Fruit fly (Drosophila melanogaster) Kc167 (cell line): Measurements from ENCODE around the gene CG14710.

Experiments used
- Myc ChIP-seq: fragments of >200 bp; optimal IDR thresholded peaks from 2 replicates; lab custom pipeline; 2017; ENCODE audit warnings: missing external identifiers
- Sin3A ChIP-seq: fragments of >200 bp; optimal IDR thresholded peaks from 2 replicates; lab custom pipeline; 2018; ENCODE audit warnings: missing external identifiers
- h ChIP-seq: fragments of >200 bp; optimal IDR thresholded peaks from 3 replicates; lab custom pipeline; 2018; ENCODE audit warnings: missing external identifiers
- insv ChIP-seq: fragments of >200 bp; optimal IDR thresholded peaks from 3 replicates; lab custom pipeline; 2018; ENCODE audit warnings: missing external identifiers
- psq ChIP-seq: fragments of >200 bp; optimal IDR thresholded peaks from 2 replicates; lab custom pipeline; 2017; ENCODE audit warnings: missing external identifiers
- ttk ChIP-seq: sonication (Bioruptor generic); optimal IDR thresholded peaks from 2 replicates; lab custom pipeline; 2017; ENCODE audit warnings: missing external identifiers

Gene CG14710

DNA sequence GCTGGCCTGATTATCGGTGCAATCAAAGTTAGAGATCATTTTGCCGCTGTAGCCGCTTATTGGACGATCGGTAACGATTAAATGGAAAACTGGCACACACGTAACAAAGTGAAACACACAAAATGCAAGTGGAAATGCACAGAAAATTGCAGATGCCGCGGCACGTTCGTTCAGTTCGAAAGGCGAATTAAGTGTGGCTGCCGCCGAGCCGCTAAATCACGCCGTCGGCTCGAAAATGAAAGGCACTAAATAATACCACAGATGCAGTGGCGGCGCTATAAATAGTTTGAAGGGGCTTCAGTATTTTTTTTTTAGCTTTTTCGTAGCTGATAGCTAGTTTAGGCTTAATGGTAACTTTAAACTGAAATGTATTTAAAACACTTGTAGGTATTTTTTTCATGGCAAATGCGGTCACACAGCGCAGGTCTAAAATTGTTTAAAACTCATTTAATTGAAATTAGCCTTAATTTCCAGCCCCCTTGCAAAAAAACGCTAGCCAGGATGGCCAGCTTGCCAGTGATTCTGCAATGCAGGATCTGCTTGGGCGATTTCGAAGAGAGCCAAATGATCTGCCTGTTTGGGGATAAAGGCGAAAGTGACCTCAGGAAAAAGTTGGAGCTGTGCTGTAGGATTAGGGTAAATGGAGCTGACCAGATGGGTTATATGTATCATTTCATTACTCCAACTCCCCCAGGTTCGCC lies at the start of gene CG14710, which contains the start of gene Jupiter:
CG14710 (plus strand) TSS at position 382 of the 701 bp plus-strand sequence.
Jupiter (minus strand) TSS at position 198 of the 701 bp plus-strand sequence.
- TF ChIP-seq Sin3A (no peak), h (lab: Kevin White, UChicago) (no peak), insv (no peak), ttk (no peak), Myc (lab: Kevin White, UChicago) (no peak), psq (lab: Kevin White, UChicago) (no peak)

DNA sequence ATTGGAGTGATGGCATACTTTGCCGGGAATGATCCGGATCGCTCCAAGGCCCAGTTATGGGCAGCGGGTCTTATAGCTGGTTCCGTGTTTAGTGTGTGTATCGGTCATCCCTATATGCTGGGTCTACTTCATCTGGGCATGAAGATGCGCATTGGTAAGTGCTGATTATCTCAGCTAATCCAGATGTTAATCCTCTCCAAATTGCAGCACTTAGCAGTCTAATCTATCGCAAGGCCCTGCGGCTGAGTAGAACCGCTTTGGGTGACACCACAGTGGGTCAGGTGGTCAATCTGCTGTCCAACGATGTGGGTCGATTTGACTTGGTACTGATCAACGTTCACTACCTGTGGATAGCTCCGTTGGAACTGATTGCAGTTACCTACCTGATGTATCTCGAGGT lies 48.5 kb upstream of the CG14710 start:
- TF ChIP-seq Myc (lab: Kevin White, UChicago), result no peak
- TF ChIP-seq insv, result no peak
- no peak for TF ChIP-seq Sin3A
- no peak for TF ChIP-seq ttk
- no peak for TF ChIP-seq psq (lab: Kevin White, UChicago)
- no peak for TF ChIP-seq h (lab: Kevin White, UChicago)

DNA sequence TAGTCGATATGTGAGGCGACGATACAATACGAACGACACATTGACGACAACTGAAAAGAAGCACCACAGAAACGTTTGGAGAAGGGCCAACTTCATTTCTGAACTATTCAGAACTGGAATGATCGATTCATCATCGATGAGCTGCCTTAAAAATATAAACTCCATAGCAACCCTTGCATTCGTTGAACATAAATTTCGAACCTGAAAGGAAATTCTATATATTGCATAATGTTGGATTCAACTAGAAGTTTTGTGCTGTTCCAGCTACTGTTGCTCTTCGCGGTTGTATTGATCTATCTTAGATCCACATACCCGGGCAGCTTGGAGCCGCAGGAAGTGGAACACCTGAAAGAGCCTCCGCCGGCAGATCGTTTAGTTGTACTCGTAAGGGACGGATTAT lies 41.2 kb upstream of the CG14710 start, which contains the start of the genes CG6790 and CG5342:
CG6790 (minus strand) TSS at position 101 of the 400 bp plus-strand sequence.
CG5342 (plus strand) TSS at position 182 of the 400 bp plus-strand sequence.
- no peak for TF ChIP-seq insv
- TF ChIP-seq Myc (lab: Kevin White, UChicago), result no peak
- TF ChIP-seq ttk, result no peak
- no peak for TF ChIP-seq h (lab: Kevin White, UChicago)
- TF ChIP-seq psq (lab: Kevin White, UChicago), result no peak
- no peak for TF ChIP-seq Sin3A

DNA sequence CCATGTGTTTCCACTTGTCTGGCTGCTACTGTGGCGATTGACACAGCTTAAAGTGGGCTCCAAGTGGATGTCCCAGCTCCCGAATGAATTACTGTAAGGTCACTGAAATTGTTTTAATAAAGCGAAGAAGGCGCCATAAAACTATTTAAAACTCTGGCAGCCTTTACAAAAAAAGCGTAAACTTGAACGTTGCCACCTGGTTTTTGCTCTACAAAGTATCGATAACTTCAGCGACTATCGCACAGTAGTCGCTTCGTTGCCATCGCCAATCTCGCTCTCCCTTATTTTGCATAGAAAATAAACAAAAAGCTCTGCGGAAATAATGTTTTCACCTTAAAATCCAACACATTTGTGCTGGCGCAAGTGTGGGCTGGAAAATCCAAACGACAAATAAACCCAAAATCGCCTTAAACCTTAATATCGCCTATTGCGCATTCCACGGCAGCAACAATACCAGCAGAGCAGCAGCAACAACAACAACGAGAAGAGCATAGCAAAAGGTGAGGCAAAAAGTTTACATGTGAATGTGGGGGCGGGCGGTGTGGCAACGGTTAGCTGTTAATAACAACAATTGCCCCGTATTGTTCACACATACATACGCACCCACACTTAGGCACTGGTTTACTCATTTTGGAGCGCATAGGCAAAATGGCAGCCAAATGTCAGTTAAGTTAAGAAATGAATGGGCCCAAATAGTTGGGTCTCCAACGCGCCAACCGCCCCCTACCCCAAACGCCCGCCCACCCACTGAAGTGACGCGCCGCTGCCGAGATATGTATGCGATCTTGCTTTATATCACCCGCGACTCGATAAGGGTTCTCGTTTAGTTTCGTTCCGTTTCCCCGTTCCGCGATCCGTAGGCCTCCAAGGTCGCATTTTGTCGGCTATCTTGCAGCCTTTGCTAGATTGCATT lies 38.3 kb upstream of the CG14710 start, which contains the start of gene wkd:
wkd (plus strand) TSS at position 237 of the 913 bp plus-strand sequence.
- TF ChIP-seq ttk (no peak), Sin3A (no peak), h (lab: Kevin White, UChicago) (no peak), Myc (lab: Kevin White, UChicago) (no peak), insv (no peak), psq (lab: Kevin White, UChicago) (no peak)

DNA sequence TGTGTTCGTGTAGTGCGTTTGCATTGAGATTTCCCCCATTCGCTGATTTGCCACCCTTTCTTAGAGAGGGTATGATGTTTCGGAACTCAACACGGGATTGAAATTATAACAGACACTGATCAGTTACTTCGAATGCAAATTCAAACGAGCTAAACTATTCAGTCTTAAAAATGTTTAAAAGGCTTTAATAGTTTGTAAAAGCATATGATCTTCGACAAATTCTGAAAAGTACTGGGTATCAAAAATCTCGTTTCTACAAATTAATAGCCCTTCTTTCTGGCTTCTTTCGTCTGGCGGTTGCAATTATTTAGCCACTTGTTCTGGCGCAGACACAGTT lies 37.7 kb upstream of the CG14710 start:
- TF ChIP-seq Myc (lab: Kevin White, UChicago) (no peak), insv (no peak), Sin3A (no peak), psq (lab: Kevin White, UChicago) (no peak), ttk (no peak), h (lab: Kevin White, UChicago) (no peak)

DNA sequence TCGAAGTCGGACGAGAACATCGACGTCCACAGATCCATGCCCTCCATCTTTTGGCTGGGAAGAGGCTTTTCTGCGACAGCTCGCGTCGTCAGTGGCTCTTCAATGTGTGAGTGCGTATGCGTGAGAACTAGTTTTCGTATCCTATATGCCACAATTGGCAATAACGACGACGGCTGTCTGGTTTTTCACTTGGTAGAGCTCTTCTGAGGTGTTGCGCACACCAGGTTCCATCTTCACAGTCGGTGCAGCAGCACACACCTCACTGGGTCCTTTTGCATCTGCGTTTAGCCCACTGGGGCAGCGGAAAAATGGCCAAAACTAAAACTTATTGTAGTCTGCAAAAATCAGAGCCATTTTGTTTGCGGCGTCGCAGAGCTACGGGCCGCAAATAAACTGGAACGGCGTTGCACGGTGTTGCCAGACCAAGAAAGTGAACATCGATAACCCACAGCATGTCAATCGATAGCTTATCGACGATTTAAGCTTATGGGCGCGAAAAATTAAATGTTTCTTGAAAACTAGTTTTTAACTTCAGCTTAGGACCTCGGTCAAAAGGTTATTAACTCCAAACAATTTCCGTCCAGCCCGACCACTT lies 30.0 kb upstream of the CG14710 start, which contains the start of gene CG6791:
CG6791 (minus strand) TSS at position 383 of the 595 bp plus-strand sequence.
- TF ChIP-seq psq (lab: Kevin White, UChicago), result no peak
- no peak for TF ChIP-seq insv
- TF ChIP-seq Myc (lab: Kevin White, UChicago), result no peak
- no peak for TF ChIP-seq Sin3A
- no peak for TF ChIP-seq ttk
- TF ChIP-seq h (lab: Kevin White, UChicago), result no peak

DNA sequence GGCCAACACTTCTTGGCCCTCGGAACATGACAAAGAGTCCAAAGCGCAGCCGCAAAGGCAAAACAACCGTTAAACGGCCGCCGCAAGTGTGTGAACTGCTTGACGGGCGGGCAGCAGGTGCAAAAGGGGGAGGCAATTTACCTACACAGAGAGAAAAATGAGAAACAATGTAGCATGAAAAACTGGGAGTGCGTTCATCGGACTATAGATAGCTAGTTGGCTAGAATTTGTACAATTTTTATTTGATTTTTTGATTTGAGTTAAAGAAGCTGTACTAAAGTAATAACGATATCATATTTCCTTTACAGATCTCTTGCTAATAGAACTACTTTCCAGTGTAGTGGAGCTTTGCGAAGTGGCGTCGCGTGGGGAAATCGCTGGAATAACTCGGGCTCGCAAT lies 24.4 kb upstream of the CG14710 start:
- TF ChIP-seq ttk, result no peak
- TF ChIP-seq h (lab: Kevin White, UChicago), result no peak
- no peak for TF ChIP-seq Myc (lab: Kevin White, UChicago)
- TF ChIP-seq psq (lab: Kevin White, UChicago), result no peak
- no peak for TF ChIP-seq Sin3A
- no peak for TF ChIP-seq insv

DNA sequence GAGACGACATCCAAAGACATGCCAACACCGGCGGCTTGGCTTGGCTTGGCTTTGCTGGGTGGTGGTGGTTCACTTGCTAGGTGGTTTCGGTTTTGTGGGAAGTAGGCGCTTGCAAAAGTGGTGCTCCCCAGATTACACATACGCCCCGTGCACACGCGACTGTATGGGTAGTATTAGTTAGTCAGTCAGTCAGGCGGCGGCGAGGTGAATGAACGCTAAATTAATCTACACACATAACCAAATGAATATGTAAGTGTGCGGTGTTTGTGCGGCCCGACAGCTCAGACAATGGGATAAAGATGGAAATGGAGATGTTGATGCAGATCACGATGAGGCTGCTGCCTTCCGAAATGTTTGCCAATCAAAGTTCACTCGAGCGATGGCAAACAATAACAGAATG lies 16.8 kb upstream of the CG14710 start:
- TF ChIP-seq Myc (lab: Kevin White, UChicago) (no peak), insv (no peak), Sin3A (no peak), psq (lab: Kevin White, UChicago) (no peak)

DNA sequence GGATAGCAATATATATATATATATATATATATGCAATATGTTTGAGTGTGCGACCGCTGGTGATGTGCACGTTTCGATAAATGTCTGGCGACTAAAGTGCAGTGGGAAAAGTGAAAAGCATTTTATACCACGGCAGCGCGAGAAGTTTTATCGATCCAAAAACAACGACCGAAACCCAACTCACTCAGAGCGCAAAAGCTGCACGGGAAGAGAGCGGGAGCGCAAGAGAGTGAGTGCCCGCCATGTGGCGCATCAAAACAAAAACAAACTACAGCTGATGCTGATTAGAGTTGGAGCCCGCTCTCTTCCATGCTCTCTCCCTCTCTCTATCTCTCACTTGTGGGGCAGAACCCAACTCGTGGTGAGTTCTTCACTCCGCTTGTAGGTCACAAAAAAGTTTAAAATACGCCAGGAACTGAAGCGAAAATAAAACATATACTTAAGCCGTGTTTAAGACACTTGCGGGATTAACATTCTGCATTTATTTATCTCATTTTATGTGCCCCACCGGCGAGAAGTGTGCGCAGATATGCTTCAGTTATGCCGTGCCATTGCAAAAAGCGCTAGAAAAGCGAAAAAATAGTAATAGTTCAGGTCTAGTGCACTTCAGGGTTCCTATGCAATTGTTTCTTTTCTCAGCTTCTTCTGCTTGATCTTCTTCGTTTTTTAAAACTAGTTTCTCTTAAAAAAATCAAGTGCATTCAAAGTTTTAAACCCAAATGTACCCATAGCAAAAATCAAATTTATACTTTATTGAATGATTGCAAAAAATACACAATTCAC lies 15.0 kb upstream of the CG14710 start:
- no peak for TF ChIP-seq Myc (lab: Kevin White, UChicago)
- no peak for TF ChIP-seq psq (lab: Kevin White, UChicago)
- TF ChIP-seq insv, result no peak
- TF ChIP-seq h (lab: Kevin White, UChicago), result no peak
- no peak for TF ChIP-seq Sin3A
- TF ChIP-seq ttk, result no peak

DNA sequence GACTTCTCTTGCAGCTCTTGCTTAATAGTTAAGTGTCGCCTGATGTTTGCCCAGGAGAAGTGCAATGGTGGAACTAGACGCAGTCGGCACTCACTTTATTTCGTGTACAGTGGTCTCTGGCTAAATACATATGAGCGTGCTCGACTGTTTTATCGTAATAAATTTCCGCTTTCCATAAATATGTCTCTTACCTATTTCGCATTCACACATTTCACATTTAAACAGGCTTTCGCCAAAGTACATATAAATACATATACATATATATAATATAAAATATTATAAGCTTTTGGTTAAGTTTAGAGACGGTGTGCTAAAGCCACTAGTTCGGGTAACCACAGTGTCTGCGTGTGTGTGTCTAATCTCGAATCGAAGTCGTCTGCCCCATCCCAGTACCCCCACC lies 13.2 kb upstream of the CG14710 start:
- TF ChIP-seq ttk (no peak), insv (no peak), Sin3A (no peak)

DNA sequence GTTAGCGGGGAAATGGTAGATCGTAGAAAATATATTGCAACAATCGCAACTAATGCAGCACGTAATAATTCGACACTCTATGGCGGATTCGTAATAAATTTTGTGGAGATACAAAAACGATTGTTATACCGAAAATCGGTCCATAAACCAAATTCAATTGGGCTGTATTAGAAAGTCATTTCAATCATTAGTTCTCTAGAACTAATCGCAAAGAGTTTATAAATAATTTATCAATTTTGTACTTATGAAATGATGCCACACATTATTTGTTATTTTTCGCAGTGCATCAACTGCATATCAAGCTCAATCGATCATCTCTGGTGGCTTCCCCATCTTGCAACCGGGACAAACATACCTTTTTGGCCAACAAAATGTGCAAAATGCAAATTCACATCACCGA lies 7.4 kb upstream of the CG14710 start:
- no peak for TF ChIP-seq h (lab: Kevin White, UChicago)
- no peak for TF ChIP-seq insv
- no peak for TF ChIP-seq ttk
- no peak for TF ChIP-seq Sin3A
- no peak for TF ChIP-seq psq (lab: Kevin White, UChicago)
- TF ChIP-seq Myc (lab: Kevin White, UChicago), result no peak
